Fruit fly (Drosophila melanogaster): ENCODE results near the gene CG17568.

CG17568 gene

DNA sequence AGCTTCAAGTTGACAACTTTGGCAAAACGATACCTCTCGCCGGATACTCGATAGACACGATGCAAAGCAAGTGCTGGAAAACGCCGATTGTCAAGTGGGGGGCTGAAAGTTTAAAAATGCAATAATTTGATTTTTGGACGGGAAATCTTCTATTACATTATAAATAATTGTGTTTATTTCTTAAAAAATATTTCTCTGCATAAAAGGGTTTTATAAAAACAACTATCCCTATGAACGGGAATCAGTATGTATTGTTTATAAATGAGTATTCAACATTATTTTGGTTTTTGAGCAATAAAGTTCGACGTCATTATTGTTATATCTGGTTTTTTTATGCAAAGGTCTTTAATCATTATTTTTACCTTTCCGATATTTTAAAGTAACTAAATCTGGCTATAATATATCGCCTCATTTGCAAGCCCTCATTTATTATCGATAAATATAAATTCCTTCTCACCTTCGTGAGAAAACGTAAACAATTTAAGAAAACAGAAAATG lies 49.5 kb downstream of the CG17568 start, which contains the start of the genes AsnRS and DCTN6-p27 (continued):
- TF ChIP-seq CG15601 (tag; optimal IDR thresholded peaks at IDR 0.05) (peak; percentile 63), CG3995 (GFP tag; optimal IDR thresholded peaks at IDR 0.05) (peak; percentile 38), shn (GFP tag; optimal IDR thresholded peaks at IDR 0.05) (peak; percentile 22), CG12155 (GFP tag; optimal IDR thresholded peaks at IDR 0.05) (peak; percentile 80), CG10462 (GFP tag; optimal IDR thresholded peaks at IDR 0.05) (peak; percentile 56), gro (GFP tag; optimal IDR thresholded peaks at IDR 0.05) (peak; percentile 41), CG17568 (GFP tag; optimal IDR thresholded peaks at IDR 0.05) (no peak), CG16813 (GFP tag; IDR thresholded peaks at IDR 0.05; ENCODE audit: partially characterized antibody) (peak; percentile 79), Hmx (GFP tag; optimal IDR thresholded peaks at IDR 0.05) (no peak), CG10321 (GFP tag; IDR thresholded peaks at IDR 0.05) (no peak), ssp (GFP tag; IDR thresholded peaks at IDR 0.05) (peak; percentile 46), HLH3B (GFP tag; IDR thresholded peaks at IDR 0.05) (0 out of 2 replicates have a peak, but pooled peaks have one; percentile 35), pho (GFP tag; optimal IDR thresholded peaks at IDR 0.05) (peak; percentile 55), lilli (GFP tag; optimal IDR thresholded peaks at IDR 0.05) (peak; percentile 84), HmgD (GFP tag; optimal IDR thresholded peaks at IDR 0.05) (no peak), CG18599 (GFP tag; optimal IDR thresholded peaks at IDR 0.05) (peak; percentile 78), az2 (GFP tag; optimal IDR thresholded peaks at IDR 0.05) (peak; percentile 66), CG15073 (GFP tag; optimal IDR thresholded peaks at IDR 0.05) (no peak), hth (optimal IDR thresholded peaks at IDR 0.05) (no peak), Optix (GFP tag; IDR thresholded peaks at IDR 0.05) (no peak), CG7928 (GFP tag; optimal IDR thresholded peaks at IDR 0.05) (peak; percentile 13), CG12071 (GFP tag; optimal IDR thresholded peaks at IDR 0.05) (no peak), CG4820 (GFP tag; optimal IDR thresholded peaks at IDR 0.05) (peak; percentile 77), tap (tag; optimal IDR thresholded peaks at IDR 0.05) (no peak), corto (GFP tag; optimal IDR thresholded peaks at IDR 0.05) (no peak), CG13287 (GFP tag; IDR thresholded peaks at IDR 0.05; ENCODE audit: partially characterized antibody) (peak; percentile 80), bowl (GFP tag; IDR thresholded peaks at IDR 0.05) (no peak), Hand (GFP tag; optimal IDR thresholded peaks at IDR 0.05) (peak; percentile 38), zf30C (GFP tag; optimal IDR thresholded peaks at IDR 0.05) (no peak), CG14710 (tag; optimal IDR thresholded peaks at IDR 0.05) (peak; percentile 77), Dfd (GFP tag; optimal IDR thresholded peaks at IDR 0.05) (no peak), Dll (GFP tag; IDR thresholded peaks at IDR 0.05; ENCODE audit: partially characterized antibody) (peak; percentile 85), lov (optimal IDR thresholded peaks at IDR 0.05) (no peak), lov (GFP tag; IDR thresholded peaks at IDR 0.05) (no peak), unpg (GFP tag; optimal IDR thresholded peaks at IDR 0.05) (peak; percentile 66), Dek (tag; optimal IDR thresholded peaks at IDR 0.05) (peak; percentile 51), CG15696 (tag; optimal IDR thresholded peaks at IDR 0.05) (peak; percentile 64), gem (tag; optimal IDR thresholded peaks at IDR 0.05) (peak; percentile 76), CG11560 (tag; IDR thresholded peaks at IDR 0.05) (peak; percentile 94), CG1024 (GFP tag; IDR thresholded peaks at IDR 0.05) (no peak), Fer2 (tag; optimal IDR thresholded peaks at IDR 0.05) (peak; percentile 67), CG13894 (tag; optimal IDR thresholded peaks at IDR 0.05) (peak; percentile 58), fd96Cb (tag; optimal IDR thresholded peaks at IDR 0.05) (peak; percentile 19), Doc2 (GFP tag; IDR thresholded peaks at IDR 0.05) (no peak), hkb (optimal IDR thresholded peaks at IDR 0.05) (no peak), hkb (GFP tag; IDR thresholded peaks at IDR 0.05) (peak; percentile 55), CG12299 (tag; optimal IDR thresholded peaks at IDR 0.05) (peak; percentile 25), CG9215 (GFP tag; IDR thresholded peaks at IDR 0.05) (no peak), CG15514 (GFP tag; optimal IDR thresholded peaks at IDR 0.05) (peak; percentile 72), Mad (GFP tag; optimal IDR thresholded peaks at IDR 0.05) (peak; percentile 59), HLH4C (GFP tag; IDR thresholded peaks at IDR 0.05; ENCODE audit: partially characterized antibody) (peak; percentile 78)
